Fruit fly (Drosophila melanogaster) whole organism, embryonic: Measurements from ENCODE around the gene CG46412.

Experiments
- ATbp ChIP-seq: fragments of 200-800 bp; sonication (Bioruptor generic); optimal IDR thresholded peaks from 2 replicates; lab custom pipeline; 2017; ENCODE audit warnings: missing biosample characterization, mild to moderate bottlenecking, missing genetic modification characterization, missing genetic modification reagents
- Abd-B ChIP-seq: fragments of 200-800 bp; sonication (Bioruptor generic); optimal IDR thresholded peaks from 2 replicates; lab custom pipeline; 2018; ENCODE audit warnings: missing biosample characterization, mild to moderate bottlenecking, missing genetic modification characterization, moderate library complexity
- Antp ChIP-seq: fragments of 200-800 bp; sonication (Bioruptor generic); optimal IDR thresholded peaks from 3 replicates; lab custom pipeline; 2016; ENCODE audit warnings: missing biosample characterization, missing genetic modification characterization
- CG10147 ChIP-seq: fragments of 200-800 bp; sonication (Bioruptor generic); optimal IDR thresholded peaks from 2 replicates; lab custom pipeline; 2019; ENCODE audit warnings: missing biosample characterization, mild to moderate bottlenecking, missing genetic modification characterization, moderate library complexity
- CG10366 ChIP-seq: fragments of 200-800 bp; sonication (Bioruptor generic); IDR thresholded peaks from 2 replicates; pipeline ENCODE4 v1.3.6; 2022; ENCODE audit warnings: missing biosample characterization, missing genetic modification characterization
- CG10979 ChIP-seq: fragments of 200-800 bp; sonication (Bioruptor generic); optimal IDR thresholded peaks from 2 replicates; lab custom pipeline; 2018; ENCODE audit warnings: missing biosample characterization, mild to moderate bottlenecking, missing genetic modification characterization, moderate library complexity
- CG11504 ChIP-seq: fragments of 200-800 bp; sonication (Bioruptor generic); optimal IDR thresholded peaks from 3 replicates; lab custom pipeline; 2019; ENCODE audit warnings: missing biosample characterization, mild to moderate bottlenecking, missing genetic modification characterization, moderate library complexity
- CG11723 ChIP-seq: fragments of 200-800 bp; sonication (Bioruptor generic); optimal IDR thresholded peaks from 2 replicates; lab custom pipeline; 2017; ENCODE audit warnings: missing biosample characterization, mild to moderate bottlenecking, missing genetic modification characterization
- CG12236 ChIP-seq: fragments of 200-800 bp; sonication (Bioruptor generic); optimal IDR thresholded peaks from 2 replicates; lab custom pipeline; 2016; ENCODE audit warnings: missing biosample characterization, missing genetic modification characterization
- CG13624 ChIP-seq: fragments of 200-800 bp; sonication (Bioruptor generic); optimal IDR thresholded peaks from 2 replicates; lab custom pipeline; 2016; ENCODE audit warnings: missing biosample characterization, missing genetic modification characterization
- CG14050 ChIP-seq: fragments of 200-800 bp; sonication (Bioruptor generic); IDR thresholded peaks from 3 replicates; pipeline ENCODE4 v1.3.6; 2022; ENCODE audit warnings: missing biosample characterization, missing genetic modification characterization
- CG1529 ChIP-seq: fragments of 200-800 bp; sonication (Bioruptor generic); optimal IDR thresholded peaks from 3 replicates; lab custom pipeline; 2018; ENCODE audit warnings: missing biosample characterization, missing genetic modification characterization
- CG17829 ChIP-seq: fragments of 200-800 bp; optimal IDR thresholded peaks from 2 replicates; lab custom pipeline; 2019; ENCODE audit warnings: missing biosample characterization, mild to moderate bottlenecking, missing genetic modification characterization, moderate library complexity
- CG30403 ChIP-seq: fragments of 200-800 bp; sonication (Bioruptor generic); optimal IDR thresholded peaks from 3 replicates; lab custom pipeline; 2016; ENCODE audit warnings: missing biosample characterization, missing genetic modification characterization
- CG3726 ChIP-seq: fragments of 200-800 bp; sonication (Bioruptor generic); IDR thresholded peaks from 3 replicates; pipeline ENCODE4, ENCODE4 v1.3.6; 2022; ENCODE audit warnings: missing biosample characterization, missing genetic modification characterization
- CG4282 ChIP-seq: fragments of 200-800 bp; sonication (Bioruptor generic); optimal IDR thresholded peaks from 2 replicates; lab custom pipeline; 2016; ENCODE audit warnings: missing biosample characterization, missing genetic modification characterization
- CG4707 ChIP-seq: fragments of 200-800 bp; sonication (Bioruptor generic); optimal IDR thresholded peaks from 2 replicates; lab custom pipeline; 2018; ENCODE audit warnings: missing biosample characterization, mild to moderate bottlenecking, missing genetic modification characterization, moderate library complexity
- CG6689 ChIP-seq: fragments of 200-800 bp; sonication (Bioruptor generic); IDR thresholded peaks from 2 replicates; pipeline ENCODE4 v1.3.6; 2022; ENCODE audit warnings: missing biosample characterization, missing genetic modification characterization
- CG7839 ChIP-seq: fragments of 200-800 bp; sonication (Bioruptor generic); optimal IDR thresholded peaks from 3 replicates; lab custom pipeline; 2018; ENCODE audit warnings: missing biosample characterization, mild to moderate bottlenecking, missing genetic modification characterization, moderate library complexity
- CG8089 ChIP-seq: fragments of 200-800 bp; sonication (Bioruptor generic); optimal IDR thresholded peaks from 3 replicates; lab custom pipeline; 2016; ENCODE audit warnings: missing biosample characterization, missing genetic modification characterization
- CG8281 ChIP-seq: fragments of 200-800 bp; sonication (Bioruptor generic); optimal IDR thresholded peaks from 2 replicates; lab custom pipeline; 2018; ENCODE audit warnings: missing biosample characterization, mild to moderate bottlenecking, missing genetic modification characterization, moderate library complexity
- CG8765 ChIP-seq: fragments of 200-800 bp; sonication (Bioruptor generic); IDR thresholded peaks from 2 replicates; pipeline ENCODE4 v1.3.6; 2022; ENCODE audit warnings: missing biosample characterization, missing genetic modification characterization
- CHES-1-like ChIP-seq: fragments of 200-800 bp; sonication (Bioruptor generic); optimal IDR thresholded peaks from 2 replicates; lab custom pipeline; 2016; ENCODE audit warnings: missing biosample characterization, missing genetic modification characterization
- Dll ChIP-seq: fragments of 200-800 bp; sonication (Bioruptor generic); IDR thresholded peaks from 4 replicates; pipeline ENCODE4 v1.3.6; 2022; ENCODE audit warnings: missing biosample characterization, missing genetic modification characterization; ENCODE audit not compliant: partially characterized antibody
- Dref ChIP-seq: fragments of 200-800 bp; sonication (Bioruptor generic); IDR thresholded peaks from 2 replicates; pipeline ENCODE4 v1.3.6; 2022; ENCODE audit warnings: missing biosample characterization, missing genetic modification characterization
- Fer2 ChIP-seq: fragments of 200-800 bp; sonication (Bioruptor generic); optimal IDR thresholded peaks from 2 replicates; lab custom pipeline; 2018; ENCODE audit warnings: missing biosample characterization, mild to moderate bottlenecking, missing genetic modification characterization, moderate library complexity
- Hey ChIP-seq: fragments of 200-800 bp; sonication (Bioruptor generic); optimal IDR thresholded peaks from 3 replicates; lab custom pipeline; 2018; ENCODE audit warnings: missing biosample characterization, mild to moderate bottlenecking, missing genetic modification characterization
- HmgZ ChIP-seq: fragments of 200-800 bp; sonication (Bioruptor generic); optimal IDR thresholded peaks from 2 replicates; lab custom pipeline; 2018; ENCODE audit warnings: missing biosample characterization, mild to moderate bottlenecking, missing genetic modification characterization
- Meics ChIP-seq: fragments of 200-800 bp; sonication (Bioruptor generic); optimal IDR thresholded peaks from 2 replicates; lab custom pipeline; 2017; ENCODE audit warnings: missing biosample characterization, mild to moderate bottlenecking, missing genetic modification characterization
- Myb ChIP-seq: fragments of 200-800 bp; sonication (Bioruptor generic); optimal IDR thresholded peaks from 2 replicates; lab custom pipeline; 2016; ENCODE audit warnings: missing biosample characterization, missing genetic modification characterization
- Poxn ChIP-seq: fragments of 200-800 bp; sonication (Bioruptor generic); IDR thresholded peaks from 2 replicates; pipeline ENCODE4 v1.3.6; 2022; ENCODE audit warnings: missing biosample characterization, missing genetic modification characterization
- Vsx1 ChIP-seq: fragments of 200-800 bp; sonication (Bioruptor generic); optimal IDR thresholded peaks from 2 replicates; lab custom pipeline; 2017; ENCODE audit warnings: missing biosample characterization, mild to moderate bottlenecking, missing genetic modification characterization, missing genetic modification reagents
- ara ChIP-seq: fragments of 200-800 bp; sonication (Bioruptor generic); IDR thresholded peaks from 2 replicates; pipeline ENCODE4 v1.3.6; 2022; ENCODE audit warnings: missing biosample characterization, missing genetic modification characterization
- ash1 ChIP-seq: fragments of 200-800 bp; sonication (Bioruptor generic); optimal IDR thresholded peaks from 2 replicates; lab custom pipeline; 2018; ENCODE audit warnings: missing biosample characterization, mild to moderate bottlenecking, missing genetic modification characterization
- bab2 ChIP-seq: fragments of 200-800 bp; sonication (Bioruptor generic); optimal IDR thresholded peaks from 2 replicates; lab custom pipeline; 2016; ENCODE audit warnings: missing biosample characterization, missing genetic modification characterization
- dati ChIP-seq: fragments of 200-800 bp; sonication (Bioruptor generic); IDR thresholded peaks from 2 replicates; pipeline ENCODE4 v1.3.6; 2022; ENCODE audit warnings: missing biosample characterization, missing genetic modification characterization
- dysf ChIP-seq: fragments of 200-800 bp; sonication (Bioruptor generic); IDR thresholded peaks from 3 replicates; pipeline ENCODE4 v1.3.6; 2022; ENCODE audit warnings: missing biosample characterization, missing genetic modification characterization
- esg ChIP-seq: fragments of 200-800 bp; sonication (Bioruptor generic); conservative IDR thresholded peaks from 2 replicates; pipeline ENCODE4 v1.3.6; 2022; ENCODE audit warnings: missing biosample characterization, missing genetic modification characterization
- fd102C ChIP-seq: fragments of 200-800 bp; sonication (Bioruptor generic); optimal IDR thresholded peaks from 2 replicates; lab custom pipeline; 2018; ENCODE audit warnings: missing biosample characterization, mild to moderate bottlenecking, missing genetic modification characterization, moderate library complexity
- gem ChIP-seq: fragments of 200-800 bp; sonication (Bioruptor generic); optimal IDR thresholded peaks from 2 replicates; lab custom pipeline; 2019; ENCODE audit warnings: missing biosample characterization, mild to moderate bottlenecking, missing genetic modification characterization, moderate library complexity
- her ChIP-seq: fragments of 200-800 bp; sonication (Bioruptor generic); optimal IDR thresholded peaks from 2 replicates; lab custom pipeline; 2016; ENCODE audit warnings: missing biosample characterization, missing genetic modification characterization
- jumu ChIP-seq: fragments of 200-800 bp; sonication (Bioruptor generic); optimal IDR thresholded peaks from 3 replicates; lab custom pipeline; 2016; ENCODE audit warnings: missing biosample characterization, missing genetic modification characterization
- klu ChIP-seq: fragments of 200-800 bp; sonication (Bioruptor generic); IDR thresholded peaks from 2 replicates; pipeline ENCODE4 v1.3.6; 2022; ENCODE audit warnings: missing biosample characterization, missing genetic modification characterization
- lilli ChIP-seq: fragments of 200-800 bp; sonication (Bioruptor generic); optimal IDR thresholded peaks from 3 replicates; lab custom pipeline; 2016; ENCODE audit warnings: missing biosample characterization, missing genetic modification characterization
- lola ChIP-seq, 3 experiments: fragments of >200 bp in 2 of 3; fragments of 200-800 bp in 1 of 3; sonication (Bioruptor generic) in 1 of 3; optimal IDR thresholded peaks; 2 replicates each; lab custom pipeline; 2017 to 2019; ENCODE audit warnings: missing biosample characterization in 3 of 3, missing genetic modification characterization in 3 of 3, mild to moderate bottlenecking in 1 of 3, moderate library complexity in 1 of 3
- pnt ChIP-seq: fragments of 200-800 bp; sonication (Bioruptor generic); optimal IDR thresholded peaks from 3 replicates; lab custom pipeline; 2016; ENCODE audit warnings: missing biosample characterization, missing genetic modification characterization
- so ChIP-seq: fragments of 200-800 bp; sonication (Bioruptor generic); IDR thresholded peaks from 3 replicates; pipeline ENCODE4 v1.3.6; 2022; ENCODE audit warnings: missing biosample characterization, missing genetic modification characterization
- tna ChIP-seq: fragments of 200-800 bp; sonication (Bioruptor generic); IDR thresholded peaks from 2 replicates; pipeline ENCODE4 v1.3.6; 2022; ENCODE audit warnings: missing biosample characterization, missing genetic modification characterization; ENCODE audit not compliant: partially characterized antibody
- wek ChIP-seq: fragments of 200-800 bp; sonication (Bioruptor generic); optimal IDR thresholded peaks from 3 replicates; lab custom pipeline; 2018; ENCODE audit warnings: missing biosample characterization, mild to moderate bottlenecking, missing genetic modification characterization, moderate library complexity
- zfh1 ChIP-seq: fragments of 200-800 bp; sonication (Bioruptor generic); IDR thresholded peaks from 3 replicates; pipeline ENCODE4 v1.3.6; 2022; ENCODE audit warnings: missing biosample characterization, missing genetic modification characterization

The CG46412 gene

dm6 chr3L:11515349-11516079 lies 48.4 kb downstream of the CG46412 start:
- TF ChIP-seq CG30403, result no peak
- TF ChIP-seq esg, result no peak
- no peak for TF ChIP-seq CHES-1-like (GFP tag; lab: Kevin White, UChicago)
- no peak for TF ChIP-seq CG11723
- no peak for TF ChIP-seq Dref (GFP tag; lab: Robert Waterston, UW)
- no peak for TF ChIP-seq klu (GFP tag; lab: Robert Waterston, UW)
- TF ChIP-seq Myb (GFP tag; lab: Kevin White, UChicago), result no peak
- TF ChIP-seq zfh1 (GFP tag; lab: Robert Waterston, UW), result no peak
- TF ChIP-seq so (GFP tag; lab: Robert Waterston, UW), result no peak
- no peak for TF ChIP-seq Vsx1
- TF ChIP-seq CG8281 (tag; lab: Kevin White, UChicago), result no peak
- 0 out of 2 replicates have a peak, but pooled peaks have one; percentile 27 for TF ChIP-seq tna (GFP tag; lab: Robert Waterston, UW)
- no peak for TF ChIP-seq CG8089
- no peak for TF ChIP-seq CG13624
- no peak for TF ChIP-seq ash1
- no peak for TF ChIP-seq lola (GFP tag; optimal IDR thresholded peaks at IDR 0.05; lab: Kevin White, UChicago)
- peak; percentile 23 for TF ChIP-seq gem (tag; lab: Kevin White, UChicago)
- no peak for TF ChIP-seq Antp (GFP tag; lab: Kevin White, UChicago)
- TF ChIP-seq CG3726, result no peak
- TF ChIP-seq Dll (GFP tag; lab: Robert Waterston, UW), result no peak
- no peak for TF ChIP-seq dysf (GFP tag; lab: Robert Waterston, UW)
- TF ChIP-seq CG14050 (GFP tag; lab: Robert Waterston, UW), result no peak
- 0 out of 2 replicates have a peak, but pooled peaks have one; percentile 11 for TF ChIP-seq CG6689 (GFP tag; lab: Robert Waterston, UW)
- no peak for TF ChIP-seq dati (GFP tag; lab: Robert Waterston, UW)
- no peak for TF ChIP-seq CG4282 (GFP tag; lab: Kevin White, UChicago)
- no peak for TF ChIP-seq bab2
- TF ChIP-seq pnt (GFP tag; lab: Kevin White, UChicago), result no peak
- no peak for TF ChIP-seq CG1529 (GFP tag; lab: Kevin White, UChicago)
- TF ChIP-seq Poxn (GFP tag; lab: Robert Waterston, UW), result no peak
- TF ChIP-seq CG10366, result no peak
- TF ChIP-seq CG11504 (tag; lab: Kevin White, UChicago), result peak; percentile 12
- no peak for TF ChIP-seq CG4707 (GFP tag; lab: Kevin White, UChicago)
- TF ChIP-seq ara (GFP tag; lab: Robert Waterston, UW), result no peak
- no peak for TF ChIP-seq Abd-B (GFP tag; lab: Kevin White, UChicago)
- no peak for TF ChIP-seq Hey (tag; lab: Kevin White, UChicago)
- peak; percentile 13 for TF ChIP-seq CG10979 (tag; lab: Kevin White, UChicago)
- TF ChIP-seq CG8765 (GFP tag; lab: Robert Waterston, UW), result no peak
- no peak for TF ChIP-seq Meics (GFP tag; lab: Kevin White, UChicago)
- no peak for TF ChIP-seq ATbp (GFP tag; lab: Kevin White, UChicago)
- no peak for TF ChIP-seq HmgZ (tag; lab: Kevin White, UChicago)
- no peak for TF ChIP-seq lilli (GFP tag; lab: Kevin White, UChicago)
- no peak for TF ChIP-seq wek
- no peak for TF ChIP-seq her (GFP tag; lab: Kevin White, UChicago)
- no peak for TF ChIP-seq jumu (GFP tag; lab: Kevin White, UChicago)
- TF ChIP-seq Fer2 (tag; lab: Kevin White, UChicago), result no peak
- TF ChIP-seq CG17829 (tag; lab: Kevin White, UChicago), result no peak
- TF ChIP-seq CG10147 (GFP tag; lab: Kevin White, UChicago), result no peak
- no peak for TF ChIP-seq CG12236 (GFP tag; lab: Kevin White, UChicago)
- peak; percentile 7 for TF ChIP-seq CG7839
- no peak for TF ChIP-seq fd102C
